Worm (Caenorhabditis elegans) whole organism, L3 larva: ENCODE data around the gene mab-7.

Experiments used
- R02D3.7 ChIP-seq: fragments of 150-350 bp; optimal IDR thresholded peaks from 2 replicates; lab custom pipeline; 2014; ENCODE audit warnings: missing biosample characterization, missing genetic modification characterization
- ZK546.5 ChIP-seq: sonication (generic microtip); optimal IDR thresholded peaks from 2 replicates; lab custom pipeline; 2017; ENCODE audit warnings: missing biosample characterization, missing genetic modification characterization
- aly-2 ChIP-seq: fragments of 150-350 bp; optimal IDR thresholded peaks from 2 replicates; lab custom pipeline; 2014; ENCODE audit warnings: missing biosample characterization, missing genetic modification characterization
- ama-1 ChIP-seq: fragments of 150-350 bp; optimal IDR thresholded peaks from 2 replicates; lab custom pipeline; 2018
- ceh-16 ChIP-seq: sonication (generic microtip); optimal IDR thresholded peaks from 2 replicates; lab custom pipeline; 2017; ENCODE audit warnings: missing biosample characterization, missing genetic modification characterization
- ceh-28 ChIP-seq: fragments of 150-350 bp; optimal IDR thresholded peaks from 2 replicates; lab custom pipeline; 2014; ENCODE audit warnings: missing biosample characterization, missing genetic modification reagents, missing genetic modification characterization
- ceh-82 ChIP-seq: fragments of 150-350 bp; optimal IDR thresholded peaks from 2 replicates; lab custom pipeline; 2014; ENCODE audit warnings: missing biosample characterization, missing genetic modification characterization
- ceh-9 ChIP-seq: sonication (generic microtip); optimal IDR thresholded peaks from 2 replicates; lab custom pipeline; 2018; ENCODE audit warnings: missing biosample characterization, missing genetic modification characterization
- daf-12 ChIP-seq: fragments of 150-350 bp; optimal IDR thresholded peaks from 2 replicates; lab custom pipeline; 2014; ENCODE audit warnings: missing biosample characterization, missing genetic modification reagents, missing genetic modification characterization
- egl-27 ChIP-seq: sonication (generic microtip); optimal IDR thresholded peaks from 4 replicates; lab custom pipeline; 2017; ENCODE audit warnings: missing biosample characterization, missing genetic modification reagents, missing genetic modification characterization
- egl-5 ChIP-seq: fragments of 150-350 bp; optimal IDR thresholded peaks from 2 replicates; lab custom pipeline; 2017; ENCODE audit warnings: missing biosample characterization, missing genetic modification reagents, missing genetic modification characterization, inconsistent platforms
- elt-1 ChIP-seq: fragments of 150-350 bp; optimal IDR thresholded peaks from 2 replicates; lab custom pipeline; 2014; ENCODE audit warnings: missing biosample characterization, missing genetic modification characterization
- elt-2 ChIP-seq: sonication (generic microtip); optimal IDR thresholded peaks from 2 replicates; lab custom pipeline; 2016; ENCODE audit warnings: missing genetic modification reagents, mild to moderate bottlenecking, missing genetic modification characterization, missing compliant biosample characterization
- elt-3 ChIP-seq, 3 experiments: fragments of 150-350 bp in 1 of 3; sonication (generic microtip) in 2 of 3; optimal IDR thresholded peaks; 2 replicates in 2 of 3; 4 replicates in 1 of 3; lab custom pipeline; 2014 to 2017; ENCODE audit warnings: missing biosample characterization in 3 of 3, missing genetic modification characterization in 3 of 3
- eor-1 ChIP-seq, 2 experiments: fragments of 150-350 bp; optimal IDR thresholded peaks; 2 replicates each; lab custom pipeline; 2014 to 2018; ENCODE audit warnings: missing biosample characterization in 2 of 2, missing genetic modification characterization in 2 of 2
- fkh-10 ChIP-seq: sonication (generic microtip); optimal IDR thresholded peaks from 2 replicates; lab custom pipeline; 2017; ENCODE audit warnings: missing biosample characterization, missing genetic modification reagents, missing genetic modification characterization
- fkh-2 ChIP-seq: fragments of 150-350 bp; optimal IDR thresholded peaks from 2 replicates; lab custom pipeline; 2014; ENCODE audit warnings: missing biosample characterization, missing genetic modification reagents, missing genetic modification characterization
- fos-1 ChIP-seq: fragments of 150-350 bp; optimal IDR thresholded peaks from 2 replicates; lab custom pipeline; 2014; ENCODE audit warnings: missing biosample characterization, missing genetic modification characterization
- hmg-11 ChIP-seq: sonication (generic microtip); optimal IDR thresholded peaks from 2 replicates; lab custom pipeline; 2016; ENCODE audit warnings: missing genetic modification characterization, missing compliant biosample characterization
- jun-1 ChIP-seq: fragments of 150-350 bp; optimal IDR thresholded peaks from 2 replicates; lab custom pipeline; 2014; ENCODE audit warnings: missing biosample characterization, missing genetic modification reagents, missing genetic modification characterization
- lin-15B ChIP-seq: fragments of 150-350 bp; optimal IDR thresholded peaks from 2 replicates; lab custom pipeline; 2014; ENCODE audit warnings: missing biosample characterization, missing genetic modification characterization
- lin-39 ChIP-seq: fragments of 150-350 bp; optimal IDR thresholded peaks from 2 replicates; lab custom pipeline; 2018; ENCODE audit warnings: missing biosample characterization, missing genetic modification reagents, missing genetic modification characterization
- lsy-12 ChIP-seq: sonication (generic microtip); optimal IDR thresholded peaks from 2 replicates; lab custom pipeline; 2016; ENCODE audit warnings: mild to moderate bottlenecking, missing genetic modification characterization, missing compliant biosample characterization
- mdl-1 ChIP-seq: fragments of 150-350 bp; optimal IDR thresholded peaks from 2 replicates; lab custom pipeline; 2014; ENCODE audit warnings: missing biosample characterization, missing genetic modification characterization
- mml-1 ChIP-seq: fragments of 150-350 bp; sonication (generic microtip); optimal IDR thresholded peaks from 3 replicates; lab custom pipeline; 2014; ENCODE audit warnings: missing biosample characterization, missing genetic modification characterization
- nfya-1 ChIP-seq: sonication (generic microtip); optimal IDR thresholded peaks from 2 replicates; lab custom pipeline; 2017; ENCODE audit warnings: missing genetic modification characterization, mild to moderate bottlenecking, missing compliant biosample characterization, antibody characterized with exemption, moderate library complexity; ENCODE audit not compliant: insufficient read depth
- nhr-11 ChIP-seq: fragments of 150-350 bp; optimal IDR thresholded peaks from 2 replicates; lab custom pipeline; 2014; ENCODE audit warnings: missing biosample characterization, missing genetic modification characterization
- nhr-12 ChIP-seq: fragments of 150-350 bp; optimal IDR thresholded peaks from 2 replicates; lab custom pipeline; 2014; ENCODE audit warnings: missing biosample characterization, missing genetic modification characterization
- nhr-23 ChIP-seq: fragments of 150-350 bp; optimal IDR thresholded peaks from 2 replicates; lab custom pipeline; 2014; ENCODE audit warnings: missing biosample characterization, missing genetic modification reagents, missing genetic modification characterization
- nhr-237 ChIP-seq: fragments of 150-350 bp; optimal IDR thresholded peaks from 2 replicates; lab custom pipeline; 2014; ENCODE audit warnings: missing biosample characterization, missing genetic modification characterization
- nhr-25 ChIP-seq: sonication (generic microtip); optimal IDR thresholded peaks from 2 replicates; lab custom pipeline; 2017; ENCODE audit warnings: missing biosample characterization, missing genetic modification characterization
- nhr-28 ChIP-seq: fragments of 150-350 bp; optimal IDR thresholded peaks from 2 replicates; lab custom pipeline; 2014; ENCODE audit warnings: missing biosample characterization, missing genetic modification characterization
- nhr-43 ChIP-seq: sonication (generic microtip); optimal IDR thresholded peaks from 2 replicates; lab custom pipeline; 2016; ENCODE audit warnings: mild to moderate bottlenecking, missing genetic modification characterization, missing compliant biosample characterization; ENCODE audit not compliant: poor library complexity, severe bottlenecking
- nhr-67 ChIP-seq: fragments of 150-350 bp; optimal IDR thresholded peaks from 2 replicates; lab custom pipeline; 2014; ENCODE audit warnings: missing biosample characterization, missing genetic modification characterization
- nhr-76 ChIP-seq: fragments of 150-350 bp; sonication (generic microtip); optimal IDR thresholded peaks from 5 replicates; lab custom pipeline; 2014; ENCODE audit warnings: missing biosample characterization, missing genetic modification characterization
- nhr-77 ChIP-seq: fragments of 150-350 bp; optimal IDR thresholded peaks from 2 replicates; lab custom pipeline; 2014; ENCODE audit warnings: missing biosample characterization, missing genetic modification characterization
- pha-4 ChIP-seq: fragments of 150-350 bp; optimal IDR thresholded peaks from 2 replicates; lab custom pipeline; 2014; ENCODE audit warnings: missing biosample characterization, missing genetic modification reagents, missing genetic modification characterization
- pqm-1 ChIP-seq: fragments of 150-350 bp; optimal IDR thresholded peaks from 2 replicates; lab custom pipeline; 2017; ENCODE audit warnings: missing biosample characterization, missing genetic modification characterization, inconsistent platforms
- sea-2 ChIP-seq: fragments of 150-350 bp; sonication (generic microtip); optimal IDR thresholded peaks from 4 replicates; lab custom pipeline; 2014; ENCODE audit warnings: missing biosample characterization, missing genetic modification reagents, missing genetic modification characterization
- skn-1 ChIP-seq: fragments of 150-350 bp; optimal IDR thresholded peaks from 2 replicates; lab custom pipeline; 2014; ENCODE audit warnings: missing biosample characterization, missing genetic modification characterization
- snpc-4 ChIP-seq: fragments of 150-350 bp; optimal IDR thresholded peaks from 2 replicates; lab custom pipeline; 2014; ENCODE audit warnings: missing biosample characterization, missing genetic modification characterization
- tbx-2 ChIP-seq: sonication (generic microtip); optimal IDR thresholded peaks from 2 replicates; lab custom pipeline; 2016; ENCODE audit warnings: mild to moderate bottlenecking, missing genetic modification characterization, missing compliant biosample characterization
- unc-39 ChIP-seq: sonication (generic microtip); optimal IDR thresholded peaks from 4 replicates; lab custom pipeline; 2017; ENCODE audit warnings: missing biosample characterization, missing genetic modification characterization
- unc-62 ChIP-seq: fragments of 150-350 bp; sonication (generic microtip); optimal IDR thresholded peaks from 4 replicates; lab custom pipeline; 2014; ENCODE audit warnings: missing biosample characterization, missing genetic modification reagents, missing genetic modification characterization
- zag-1 ChIP-seq: fragments of 150-350 bp; optimal IDR thresholded peaks from 2 replicates; lab custom pipeline; 2014; ENCODE audit warnings: missing biosample characterization, missing genetic modification characterization
- ztf-11 ChIP-seq: fragments of 150-350 bp; optimal IDR thresholded peaks from 2 replicates; lab custom pipeline; 2014; ENCODE audit warnings: missing biosample characterization, missing genetic modification characterization
- ztf-4 ChIP-seq: fragments of 150-350 bp; optimal IDR thresholded peaks from 2 replicates; lab custom pipeline; 2014; ENCODE audit warnings: missing biosample characterization, missing genetic modification characterization

Gene mab-7

ce11 chrX:888294-888693, 9.6 kb downstream of the mab-7 start, which contains the start of gene mam-1:
mam-1 (minus strand) TSS chrX:888394.
- TF ChIP-seq ama-1 (lab: Kevin White, UChicago) (no peak), R02D3.7 (tag; lab: Kevin White, UChicago) (no peak), nhr-11 (tag; lab: Kevin White, UChicago) (no peak), eor-1 (tag; optimal IDR thresholded peaks at IDR 0.05; lab: Kevin White, UChicago) (no peak), fkh-2 (tag; lab: Kevin White, UChicago) (no peak), nhr-25 (tag; lab: Kevin White, UChicago) (no peak), mml-1 (tag; lab: Kevin White, UChicago) (no peak), nhr-67 (tag; lab: Kevin White, UChicago) (no peak), nhr-43 (tag; lab: Kevin White, UChicago) (no peak), snpc-4 (tag; lab: Kevin White, UChicago) (no peak), elt-2 (tag; lab: Kevin White, UChicago) (no peak), hmg-11 (tag; lab: Kevin White, UChicago) (no peak), nhr-23 (no peak)

ce11 chrX:880367-880766, 17.5 kb downstream of the mab-7 start, which contains the start of gene ZC13.2:
ZC13.2 (plus strand) TSS chrX:880667.
- no peak for TF ChIP-seq eor-1 (tag; optimal IDR thresholded peaks at IDR 0.05; lab: Kevin White, UChicago)
- TF ChIP-seq elt-1 (tag; lab: Kevin White, UChicago) = no peak
- no peak for TF ChIP-seq ZK546.5 (tag; lab: Kevin White, UChicago)
- no peak for TF ChIP-seq lin-39 (tag; lab: Kevin White, UChicago)
- TF ChIP-seq ama-1 (lab: Kevin White, UChicago) = no peak
- no peak for TF ChIP-seq fkh-2 (tag; lab: Kevin White, UChicago)
- no peak for TF ChIP-seq fos-1 (tag; lab: Kevin White, UChicago)
- no peak for TF ChIP-seq egl-27

- TF ChIP-seq ceh-9 (tag; lab: Kevin White, UChicago) = no peak
- no peak for TF ChIP-seq ZK546.5 (tag; lab: Kevin White, UChicago)
- no peak for TF ChIP-seq ama-1 (lab: Kevin White, UChicago)
- peak; percentile 45 for TF ChIP-seq snpc-4 (tag; lab: Kevin White, UChicago)
- TF ChIP-seq nhr-25 (tag; lab: Kevin White, UChicago) = peak; percentile 93
- no peak for TF ChIP-seq sea-2
- TF ChIP-seq nhr-67 (tag; lab: Kevin White, UChicago) = no peak
- no peak for TF ChIP-seq daf-12 (tag; lab: Kevin White, UChicago)
- TF ChIP-seq elt-1 (tag; lab: Kevin White, UChicago) = peak; percentile 44
- TF ChIP-seq hmg-11 (tag; lab: Kevin White, UChicago) = peak; percentile 70
- TF ChIP-seq tbx-2 (tag; lab: Kevin White, UChicago) = no peak
- TF ChIP-seq elt-3 (tag; optimal IDR thresholded peaks at IDR 0.05; lab: Kevin White, UChicago) = no peak
- TF ChIP-seq pha-4 (tag; lab: Kevin White, UChicago) = peak; percentile 91
- TF ChIP-seq zag-1 (tag; lab: Kevin White, UChicago) = no peak
- peak; percentile 87 for TF ChIP-seq lin-39 (tag; lab: Kevin White, UChicago)
- no peak for TF ChIP-seq ztf-4
- TF ChIP-seq skn-1 = peak; percentile 65
- TF ChIP-seq nhr-43 (tag; lab: Kevin White, UChicago) = no peak
- TF ChIP-seq egl-27 = no peak
- no peak for TF ChIP-seq nhr-76 (tag; lab: Kevin White, UChicago)
- TF ChIP-seq ztf-11 (tag; lab: Kevin White, UChicago) = no peak
- TF ChIP-seq nhr-12 (tag; lab: Kevin White, UChicago) = no peak
- no peak for TF ChIP-seq eor-1 (tag; optimal IDR thresholded peaks at IDR 0.05; lab: Kevin White, UChicago)
- TF ChIP-seq pqm-1 (tag; lab: Kevin White, UChicago) = peak; percentile 34
- TF ChIP-seq R02D3.7 (tag; lab: Kevin White, UChicago) = no peak
- no peak for TF ChIP-seq mml-1 (tag; lab: Kevin White, UChicago)
- TF ChIP-seq unc-39 (tag; lab: Kevin White, UChicago) = no peak
- no peak for TF ChIP-seq ceh-16
- no peak for TF ChIP-seq unc-62 (GFP tag; lab: Kevin White, UChicago)
- no peak for TF ChIP-seq nhr-237 (tag; lab: Kevin White, UChicago)
- TF ChIP-seq lsy-12 = no peak
- no peak for TF ChIP-seq fos-1 (tag; lab: Kevin White, UChicago)
- peak; percentile 34 for TF ChIP-seq jun-1 (tag; lab: Kevin White, UChicago)
- no peak for TF ChIP-seq nhr-77 (tag; lab: Kevin White, UChicago)
- TF ChIP-seq nfya-1 (tag; lab: Kevin White, UChicago) = peak; percentile 73
- TF ChIP-seq lin-15B (tag; lab: Kevin White, UChicago) = peak; percentile 85
- TF ChIP-seq nhr-28 (tag; lab: Kevin White, UChicago) = no peak
- no peak for TF ChIP-seq aly-2 (tag; lab: Kevin White, UChicago)
- no peak for TF ChIP-seq mdl-1 (tag; lab: Kevin White, UChicago)
- no peak for TF ChIP-seq ceh-28 (tag; lab: Kevin White, UChicago)
- TF ChIP-seq fkh-2 (tag; lab: Kevin White, UChicago) = no peak
- TF ChIP-seq nhr-23 = peak; percentile 76
- TF ChIP-seq ceh-82 (tag; lab: Kevin White, UChicago) = no peak
- TF ChIP-seq elt-2 (tag; lab: Kevin White, UChicago) = peak; percentile 51
- TF ChIP-seq fkh-10 (GFP tag; lab: Kevin White, UChicago) = no peak
- TF ChIP-seq nhr-11 (tag; lab: Kevin White, UChicago) = no peak
- peak; percentile 63 for TF ChIP-seq egl-5 (tag; lab: Kevin White, UChicago)
Observed at ce11 chrX:876935-877334, 20.9 kb downstream of the mab-7 start, which contains the start of gene ZC13.1. ZC13.1 (plus strand) TSS chrX:877239.
